Worm (Caenorhabditis elegans): Measurements from ENCODE around the gene B0281.3.
"Not testable (repeated sequence)": the region's sequence is repeated elsewhere in the genome, so short reads cannot be mapped to it uniquely, and the experiment has no call there.

ce11 chrII:2282599-2282998 lies 24.2 kb upstream of the B0281.3 start, which contains the start of gene K09F6.9:
- TF ChIP-seq him-1, dao-5, W03F9.2 (tag; optimal IDR thresholded peaks at IDR 0.05): not testable (repeated sequence)

Data from whole organism, L4/young adult.